Worm (Caenorhabditis elegans): Measurements from ENCODE around the gene mam-5.

DNA sequence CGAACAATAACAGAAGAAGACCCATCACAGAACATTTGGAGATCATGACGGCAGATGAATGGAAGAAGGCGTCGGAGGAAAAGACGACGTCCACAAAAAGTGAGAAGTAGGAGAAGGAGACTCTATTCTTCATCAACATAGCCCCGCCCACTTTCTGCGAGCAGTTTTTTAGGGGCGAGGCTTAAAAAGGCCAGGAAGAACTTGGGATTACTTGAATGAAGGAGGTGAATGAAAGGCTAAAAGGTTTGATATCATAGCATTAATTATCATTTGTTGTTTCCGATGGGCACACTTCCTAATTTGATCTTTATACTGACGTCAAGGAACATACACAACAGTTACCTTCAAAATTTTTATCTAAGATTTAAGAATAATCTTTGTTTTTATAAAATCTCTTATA is 3.7 kb upstream of the mam-5 start, which contains the start of gene nlp-58:
- TF ChIP-seq Y67H2A.10 (GFP tag; conservative IDR thresholded peaks at IDR 0.05) = no peak
- TF ChIP-seq madf-3 (GFP tag; IDR thresholded peaks at IDR 0.05) = no peak
- no peak for TF ChIP-seq lir-1 (GFP tag; conservative IDR thresholded peaks at IDR 0.05)
- TF ChIP-seq lin-35 (GFP tag; optimal IDR thresholded peaks at IDR 0.05) = no peak
- no peak for TF ChIP-seq nhr-120 (GFP tag; IDR thresholded peaks at IDR 0.05)
- TF ChIP-seq ets-4 (GFP tag; optimal IDR thresholded peaks at IDR 0.05) = no peak
- no peak for TF ChIP-seq lin-54 (GFP tag; optimal IDR thresholded peaks at IDR 0.05)
- TF ChIP-seq snpc-3.4 (tag; optimal IDR thresholded peaks at IDR 0.05) = no peak
- TF ChIP-seq nhr-27 (tag; optimal IDR thresholded peaks at IDR 0.05) = no peak
- no peak for TF ChIP-seq ama-1 (optimal IDR thresholded peaks at IDR 0.05)
- no peak for TF ChIP-seq ama-1 (GFP tag; optimal IDR thresholded peaks at IDR 0.05)
